Worm (Caenorhabditis elegans) whole organism, L2 larva: ENCODE measurements around the gene col-105.

Experiments used
- C34F6.9 ChIP-seq: fragments of 150-350 bp; optimal IDR thresholded peaks from 2 replicates; lab custom pipeline; 2014; ENCODE audit warnings: missing biosample characterization, missing genetic modification characterization
- F13H6.1 ChIP-seq: sonication (generic microtip); optimal IDR thresholded peaks from 2 replicates; lab custom pipeline; 2016; ENCODE audit warnings: missing genetic modification characterization, missing compliant biosample characterization
- R02D3.7 ChIP-seq: fragments of 150-350 bp; optimal IDR thresholded peaks from 2 replicates; lab custom pipeline; 2014; ENCODE audit warnings: missing biosample characterization, missing genetic modification characterization
- alr-1 ChIP-seq: fragments of 150-350 bp; optimal IDR thresholded peaks from 2 replicates; lab custom pipeline; 2014; ENCODE audit warnings: missing biosample characterization, missing genetic modification characterization
- aly-2 ChIP-seq: fragments of 150-350 bp; optimal IDR thresholded peaks from 2 replicates; lab custom pipeline; 2014; ENCODE audit warnings: missing biosample characterization, missing genetic modification characterization
- blmp-1 ChIP-seq: sonication (generic microtip); optimal IDR thresholded peaks from 2 replicates; lab custom pipeline; 2017; ENCODE audit warnings: missing genetic modification characterization, mild to moderate bottlenecking, missing compliant biosample characterization, antibody characterized with exemption, moderate library complexity; ENCODE audit not compliant: insufficient read depth
- ceh-16 ChIP-seq: fragments of 150-350 bp; optimal IDR thresholded peaks from 2 replicates; lab custom pipeline; 2014; ENCODE audit warnings: missing biosample characterization, missing genetic modification characterization
- crh-2 ChIP-seq: sonication (generic microtip); optimal IDR thresholded peaks from 2 replicates; lab custom pipeline; 2017; ENCODE audit warnings: missing biosample characterization, missing genetic modification characterization
- dmd-4 ChIP-seq: sonication (generic microtip); optimal IDR thresholded peaks from 2 replicates; lab custom pipeline; 2017; ENCODE audit warnings: missing biosample characterization, missing genetic modification characterization
- egl-27 ChIP-seq: sonication (generic microtip); optimal IDR thresholded peaks from 3 replicates; lab custom pipeline; 2017; ENCODE audit warnings: missing biosample characterization, missing genetic modification reagents, missing genetic modification characterization
- elt-3 ChIP-seq: sonication (generic microtip); optimal IDR thresholded peaks from 2 replicates; lab custom pipeline; 2017; ENCODE audit warnings: missing biosample characterization, missing genetic modification characterization
- fos-1 ChIP-seq: fragments of 150-350 bp; optimal IDR thresholded peaks from 2 replicates; lab custom pipeline; 2014; ENCODE audit warnings: missing biosample characterization, missing genetic modification characterization
- gmeb-1 ChIP-seq: fragments of 150-350 bp; optimal IDR thresholded peaks from 2 replicates; lab custom pipeline; 2014; ENCODE audit warnings: missing biosample characterization, missing genetic modification characterization
- lin-11 ChIP-seq: fragments of 150-350 bp; sonication (generic microtip); optimal IDR thresholded peaks from 2 replicates; lab custom pipeline; 2014; ENCODE audit warnings: missing biosample characterization, missing genetic modification characterization, inconsistent platforms, mixed read lengths
- lsy-2 ChIP-seq, 2 experiments: fragments of 150-350 bp in 1 of 2; sonication (generic microtip) in 1 of 2; optimal IDR thresholded peaks; 2 replicates each; lab custom pipeline; 2014 to 2017; ENCODE audit warnings: missing biosample characterization in 2 of 2, missing genetic modification characterization in 2 of 2
- mab-5 ChIP-seq: fragments of 150-350 bp; optimal IDR thresholded peaks from 2 replicates; lab custom pipeline; 2014; ENCODE audit warnings: missing biosample characterization, missing genetic modification characterization
- mdl-1 ChIP-seq, 2 experiments: fragments of 150-350 bp in 1 of 2; sonication (generic microtip) in 1 of 2; optimal IDR thresholded peaks; 2 replicates each; lab custom pipeline; 2017; ENCODE audit warnings: missing biosample characterization in 2 of 2, missing genetic modification characterization in 2 of 2
- nhr-10 ChIP-seq: sonication (generic microtip); optimal IDR thresholded peaks from 2 replicates; lab custom pipeline; 2017; ENCODE audit warnings: missing biosample characterization, missing genetic modification characterization
- nhr-11 ChIP-seq: fragments of 150-350 bp; optimal IDR thresholded peaks from 2 replicates; lab custom pipeline; 2014; ENCODE audit warnings: missing biosample characterization, missing genetic modification characterization
- nhr-129 ChIP-seq: fragments of 150-350 bp; optimal IDR thresholded peaks from 2 replicates; lab custom pipeline; 2014; ENCODE audit warnings: missing biosample characterization, missing genetic modification characterization
- nhr-21 ChIP-seq: fragments of 150-350 bp; optimal IDR thresholded peaks from 2 replicates; lab custom pipeline; 2014; ENCODE audit warnings: missing biosample characterization, missing genetic modification characterization
- nhr-23 ChIP-seq: fragments of 150-350 bp; optimal IDR thresholded peaks from 2 replicates; lab custom pipeline; 2014; ENCODE audit warnings: missing biosample characterization, missing genetic modification reagents, missing genetic modification characterization
- nhr-25 ChIP-seq: fragments of 150-350 bp; sonication (generic microtip); optimal IDR thresholded peaks from 3 replicates; lab custom pipeline; 2014; ENCODE audit warnings: missing biosample characterization, missing genetic modification characterization
- nhr-6 ChIP-seq: fragments of 150-350 bp; optimal IDR thresholded peaks from 2 replicates; lab custom pipeline; 2014; ENCODE audit warnings: missing biosample characterization, missing genetic modification characterization
- nhr-77 ChIP-seq: fragments of 150-350 bp; optimal IDR thresholded peaks from 2 replicates; lab custom pipeline; 2014; ENCODE audit warnings: missing biosample characterization, missing genetic modification characterization
- peb-1 ChIP-seq: fragments of 150-350 bp; optimal IDR thresholded peaks from 2 replicates; lab custom pipeline; 2014; ENCODE audit warnings: missing biosample characterization, missing genetic modification characterization
- sem-4 ChIP-seq: fragments of 150-350 bp; optimal IDR thresholded peaks from 2 replicates; lab custom pipeline; 2014; ENCODE audit warnings: missing biosample characterization, missing genetic modification reagents, missing genetic modification characterization
- sma-3 ChIP-seq: sonication (generic microtip); optimal IDR thresholded peaks from 2 replicates; lab custom pipeline; 2016; ENCODE audit warnings: missing genetic modification reagents, missing genetic modification characterization, missing compliant biosample characterization
- sma-9 ChIP-seq, 2 experiments: fragments of 150-350 bp in 1 of 2; sonication (generic microtip) in 1 of 2; optimal IDR thresholded peaks; 2 replicates each; lab custom pipeline; 2014 to 2016; ENCODE audit warnings: missing genetic modification characterization in 2 of 2, mild to moderate bottlenecking in 1 of 2, missing biosample characterization in 1 of 2, missing compliant biosample characterization in 1 of 2, missing genetic modification reagents in 1 of 2, moderate library complexity in 1 of 2
- snpc-4 ChIP-seq: fragments of 150-350 bp; optimal IDR thresholded peaks from 2 replicates; lab custom pipeline; 2014; ENCODE audit warnings: missing biosample characterization, missing genetic modification characterization
- unc-39 ChIP-seq: fragments of 150-350 bp; optimal IDR thresholded peaks from 2 replicates; lab custom pipeline; 2014; ENCODE audit warnings: missing biosample characterization, missing genetic modification characterization
- unc-55 ChIP-seq: fragments of 150-350 bp; sonication (generic microtip); optimal IDR thresholded peaks from 3 replicates; lab custom pipeline; 2014; ENCODE audit warnings: missing biosample characterization, missing genetic modification reagents, missing genetic modification characterization
- unc-62 ChIP-seq: fragments of 150-350 bp; optimal IDR thresholded peaks from 2 replicates; lab custom pipeline; 2014; ENCODE audit warnings: missing biosample characterization, missing genetic modification reagents, missing genetic modification characterization
- zag-1 ChIP-seq: fragments of 150-350 bp; optimal IDR thresholded peaks from 2 replicates; lab custom pipeline; 2014; ENCODE audit warnings: missing biosample characterization, missing genetic modification characterization
- ztf-1 ChIP-seq: fragments of 200-800 bp; sonication (Bioruptor generic); conservative IDR thresholded peaks from 2 replicates; pipeline ENCODE4 v1.3.6; 2022; ENCODE audit warnings: missing genetic modification characterization, missing compliant biosample characterization
- ztf-4 ChIP-seq: fragments of 150-350 bp; optimal IDR thresholded peaks from 2 replicates; lab custom pipeline; 2014; ENCODE audit warnings: missing biosample characterization, missing genetic modification characterization

The col-105 gene

DNA sequence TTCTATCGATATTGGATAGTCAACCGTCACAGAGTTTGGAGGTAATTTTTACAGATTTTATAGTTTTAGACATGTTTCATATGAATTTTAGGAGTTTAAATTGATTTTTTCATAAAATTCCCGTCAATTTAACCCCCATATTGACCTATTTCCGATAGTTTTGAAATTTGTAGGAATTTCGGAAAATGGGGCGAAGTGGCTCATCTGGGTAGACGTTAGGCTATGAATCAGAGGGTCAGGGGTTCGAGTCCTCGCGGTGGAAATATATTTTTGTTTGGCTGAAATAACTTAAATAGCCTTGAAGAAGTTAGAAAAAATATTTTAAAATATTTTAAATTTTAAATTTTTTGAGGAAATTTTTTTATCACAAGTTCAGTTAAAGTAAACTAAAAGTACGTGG is 32.4 kb upstream of the col-105 start:
- no peak for TF ChIP-seq blmp-1 (tag; lab: Kevin White, UChicago)
- TF ChIP-seq lsy-2 (tag; optimal IDR thresholded peaks at IDR 0.05; lab: Kevin White, UChicago): no peak
- TF ChIP-seq ztf-1 (GFP tag; lab: Robert Waterston, UW): no peak
- no peak for TF ChIP-seq nhr-21 (tag; lab: Kevin White, UChicago)
- no peak for TF ChIP-seq zag-1 (tag; lab: Kevin White, UChicago)
- no peak for TF ChIP-seq dmd-4
- TF ChIP-seq ztf-4 (tag; lab: Kevin White, UChicago): no peak
- no peak for TF ChIP-seq nhr-77 (tag; lab: Kevin White, UChicago)
- no peak for TF ChIP-seq sem-4 (tag; lab: Kevin White, UChicago)
- TF ChIP-seq lin-11 (tag; lab: Kevin White, UChicago): no peak
- TF ChIP-seq sma-9 (GFP tag; optimal IDR thresholded peaks at IDR 0.05; lab: Kevin White, UChicago): no peak
- TF ChIP-seq sma-9 (tag; optimal IDR thresholded peaks at IDR 0.05; lab: Kevin White, UChicago): no peak
- TF ChIP-seq R02D3.7 (tag; lab: Kevin White, UChicago): no peak
- no peak for TF ChIP-seq nhr-10 (tag; lab: Kevin White, UChicago)
- TF ChIP-seq egl-27: no peak
- TF ChIP-seq peb-1 (tag; lab: Kevin White, UChicago): no peak
- no peak for TF ChIP-seq mdl-1 (tag; optimal IDR thresholded peaks at IDR 0.05; lab: Kevin White, UChicago)
- no peak for TF ChIP-seq nhr-11 (tag; lab: Kevin White, UChicago)

DNA sequence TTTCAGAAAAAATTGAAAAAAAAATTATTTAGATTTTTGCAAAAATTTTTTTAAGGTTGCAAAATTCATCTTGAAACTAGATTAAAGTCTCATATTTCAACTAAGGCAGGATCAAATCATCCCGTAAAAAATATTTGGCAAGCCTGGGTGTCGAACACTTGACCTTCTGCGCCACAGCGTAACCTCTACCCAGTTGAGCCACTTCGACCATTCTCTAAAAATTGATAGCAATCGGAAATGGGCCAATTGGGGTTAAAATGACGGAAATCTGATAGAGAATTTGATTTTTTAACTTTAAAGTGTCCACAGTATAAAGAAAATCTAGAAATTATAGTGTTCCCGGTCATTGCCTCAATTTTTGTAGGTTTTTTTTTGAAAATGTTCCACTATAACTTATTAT is 31.1 kb upstream of the col-105 start:
- TF ChIP-seq aly-2: no peak
- TF ChIP-seq sma-9 (GFP tag; optimal IDR thresholded peaks at IDR 0.05; lab: Kevin White, UChicago): no peak
- TF ChIP-seq sma-9 (tag; optimal IDR thresholded peaks at IDR 0.05; lab: Kevin White, UChicago): no peak
- TF ChIP-seq mab-5 (tag; lab: Kevin White, UChicago): no peak
- TF ChIP-seq sem-4 (tag; lab: Kevin White, UChicago): no peak
- TF ChIP-seq ceh-16 (tag; lab: Kevin White, UChicago): no peak
- no peak for TF ChIP-seq nhr-6
- TF ChIP-seq alr-1 (tag; lab: Kevin White, UChicago): no peak
- TF ChIP-seq fos-1 (tag; lab: Kevin White, UChicago): no peak
- TF ChIP-seq C34F6.9: no peak
- no peak for TF ChIP-seq unc-39
- TF ChIP-seq sma-3 (GFP tag; lab: Kevin White, UChicago): no peak
- no peak for TF ChIP-seq unc-55 (GFP tag; lab: Kevin White, UChicago)
- TF ChIP-seq nhr-21 (tag; lab: Kevin White, UChicago): no peak
- TF ChIP-seq, all 48 proteins: peak for 0

DNA sequence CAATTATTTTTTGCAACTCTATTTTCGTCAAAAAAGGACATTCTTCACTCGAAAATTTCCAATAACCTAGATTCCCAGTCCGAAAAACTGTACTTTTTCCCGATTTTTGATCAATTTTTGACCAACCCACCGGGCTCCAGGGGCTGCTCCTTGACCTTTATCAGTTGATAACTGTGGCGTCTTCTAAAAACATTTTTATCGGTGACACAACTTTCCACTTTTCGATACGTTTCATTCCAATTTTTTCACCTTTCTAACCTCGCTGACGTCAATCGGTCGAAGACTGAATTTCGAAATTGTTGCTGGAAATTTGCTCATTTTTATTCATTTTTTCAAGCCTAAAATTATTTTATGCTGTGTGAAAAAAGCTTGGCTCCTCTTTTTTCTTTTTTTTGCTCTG is 30.6 kb upstream of the col-105 start:
- TF ChIP-seq crh-2 (tag; lab: Kevin White, UChicago): peak; percentile 12
- TF ChIP-seq R02D3.7 (tag; lab: Kevin White, UChicago): no peak
- no peak for TF ChIP-seq nhr-10 (tag; lab: Kevin White, UChicago)
- TF ChIP-seq lin-11 (tag; lab: Kevin White, UChicago): no peak
- TF ChIP-seq fos-1 (tag; lab: Kevin White, UChicago): peak; percentile 80
- TF ChIP-seq alr-1 (tag; lab: Kevin White, UChicago): no peak

DNA sequence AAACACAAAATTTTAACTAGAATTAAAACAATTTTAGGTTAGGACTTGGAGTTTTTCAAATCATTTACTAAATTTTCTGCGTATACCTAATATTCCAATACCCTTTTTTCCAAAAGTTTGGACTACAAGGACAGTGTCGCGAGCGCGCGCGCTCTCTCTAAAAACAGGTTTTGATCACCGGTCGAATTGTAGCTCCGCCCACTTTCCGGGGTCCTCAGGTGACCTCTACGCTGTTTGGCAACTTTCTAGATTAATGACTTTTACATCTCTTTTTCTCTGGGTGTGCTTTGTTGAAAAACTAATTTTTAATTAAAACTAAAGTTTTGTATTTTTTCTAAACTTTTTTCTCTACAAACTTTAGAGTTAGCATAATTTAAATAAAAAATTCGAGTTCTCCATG is 30.0 kb upstream of the col-105 start:
- no peak for TF ChIP-seq fos-1 (tag; lab: Kevin White, UChicago)
- TF ChIP-seq sma-9 (GFP tag; optimal IDR thresholded peaks at IDR 0.05; lab: Kevin White, UChicago): no peak
- no peak for TF ChIP-seq sma-9 (tag; optimal IDR thresholded peaks at IDR 0.05; lab: Kevin White, UChicago)
- TF ChIP-seq gmeb-1 (tag; lab: Kevin White, UChicago): peak; percentile 4
- TF ChIP-seq sem-4 (tag; lab: Kevin White, UChicago): no peak
- TF ChIP-seq elt-3 (tag; lab: Kevin White, UChicago): no peak
- TF ChIP-seq unc-55 (GFP tag; lab: Kevin White, UChicago): no peak
- TF ChIP-seq unc-62 (GFP tag; lab: Kevin White, UChicago): no peak
- no peak for TF ChIP-seq zag-1 (tag; lab: Kevin White, UChicago)
- TF ChIP-seq nhr-23 (tag; lab: Kevin White, UChicago): no peak
- TF ChIP-seq alr-1 (tag; lab: Kevin White, UChicago): no peak
- peak; percentile 3 for TF ChIP-seq C34F6.9
- no peak for TF ChIP-seq ztf-1 (GFP tag; lab: Robert Waterston, UW)
- no peak for TF ChIP-seq mdl-1 (tag; optimal IDR thresholded peaks at IDR 0.05; lab: Kevin White, UChicago)
- no peak for TF ChIP-seq nhr-129 (tag; lab: Kevin White, UChicago)
- TF ChIP-seq lin-11 (tag; lab: Kevin White, UChicago): no peak
- no peak for TF ChIP-seq peb-1 (tag; lab: Kevin White, UChicago)
- peak; percentile 58 for TF ChIP-seq nhr-25 (tag; lab: Kevin White, UChicago)
- no peak for TF ChIP-seq crh-2 (tag; lab: Kevin White, UChicago)
- TF ChIP-seq nhr-77 (tag; lab: Kevin White, UChicago): no peak
- no peak for TF ChIP-seq snpc-4
- no peak for TF ChIP-seq mab-5 (tag; lab: Kevin White, UChicago)
- no peak for TF ChIP-seq nhr-11 (tag; lab: Kevin White, UChicago)
- TF ChIP-seq ceh-16 (tag; lab: Kevin White, UChicago): no peak
- TF ChIP-seq sma-3 (GFP tag; lab: Kevin White, UChicago): peak; percentile 46
- TF ChIP-seq ztf-4 (tag; lab: Kevin White, UChicago): no peak
- TF ChIP-seq F13H6.1 (tag; lab: Kevin White, UChicago): no peak
- peak; percentile 11 for TF ChIP-seq blmp-1 (tag; lab: Kevin White, UChicago)
